Worm (Caenorhabditis elegans): ENCODE results near the gene pbo-4.

- TF ChIP-seq drap-1 (GFP tag; optimal IDR thresholded peaks at IDR 0.05) (no peak), nhr-12 (tag; optimal IDR thresholded peaks at IDR 0.05) (no peak), cnd-1 (tag; optimal IDR thresholded peaks at IDR 0.05) (no peak), pha-4 (tag; optimal IDR thresholded peaks at IDR 0.05) (no peak), blmp-1 (tag; optimal IDR thresholded peaks at IDR 0.05) (no peak), unc-39 (tag; optimal IDR thresholded peaks at IDR 0.05) (no peak)
These were observed 47.8 kb downstream of the pbo-4 start, which contains the start of gene col-177 for ce11 chrX:11001750-11002149.

Measured in whole organism, mixed stage, embryonic.